Fruit fly (Drosophila melanogaster) whole organism, wandering third instar larva: ENCODE results near the gene Arpc3B.

Experiments
- Abd-B ChIP-seq: fragments of >200 bp; optimal IDR thresholded peaks from 2 replicates; lab custom pipeline; 2017; ENCODE audit warnings: missing biosample characterization, missing genetic modification characterization
- CG32264 ChIP-seq: fragments of 200-800 bp; sonication (Bioruptor generic); optimal IDR thresholded peaks from 2 replicates; lab custom pipeline; 2016; ENCODE audit warnings: missing biosample characterization, missing genetic modification characterization
- CG9705 ChIP-seq: fragments of 200-800 bp; sonication (Bioruptor generic); optimal IDR thresholded peaks from 2 replicates; lab custom pipeline; 2018; ENCODE audit warnings: missing biosample characterization, mild to moderate bottlenecking, missing genetic modification characterization
- CrebA ChIP-seq: fragments of 200-800 bp; sonication (Bioruptor generic); optimal IDR thresholded peaks from 2 replicates; lab custom pipeline; 2016; ENCODE audit warnings: missing biosample characterization, mild to moderate bottlenecking, missing genetic modification characterization, borderline replicate concordance
- Dfd ChIP-seq: fragments of >200 bp; optimal IDR thresholded peaks from 2 replicates; lab custom pipeline; 2017; ENCODE audit warnings: missing biosample characterization, missing genetic modification characterization
- GATAd ChIP-seq: sonication (Bioruptor generic); optimal IDR thresholded peaks from 2 replicates; lab custom pipeline; 2016; ENCODE audit warnings: missing biosample characterization, missing genetic modification characterization
- HLH106 ChIP-seq: fragments of 200-800 bp; optimal IDR thresholded peaks from 3 replicates; lab custom pipeline; 2019; ENCODE audit warnings: missing biosample characterization, mild to moderate bottlenecking, missing genetic modification characterization, moderate library complexity
- Hnf4 ChIP-seq: fragments of 200-800 bp; sonication (Bioruptor generic); optimal IDR thresholded peaks from 2 replicates; lab custom pipeline; 2016; ENCODE audit warnings: missing biosample characterization, mild to moderate bottlenecking, missing genetic modification characterization
- Hr78 ChIP-seq: fragments of >200 bp; optimal IDR thresholded peaks from 2 replicates; lab custom pipeline; 2017; ENCODE audit warnings: missing biosample characterization, missing genetic modification characterization
- Hr83 ChIP-seq: fragments of 200-300 bp; sonication (Bioruptor generic); optimal IDR thresholded peaks from 2 replicates; lab custom pipeline; 2016; ENCODE audit warnings: missing biosample characterization, mild to moderate bottlenecking, missing genetic modification characterization, moderate library complexity; ENCODE audit not compliant: poor library complexity, severe bottlenecking
- Jra ChIP-seq: sonication (Bioruptor generic); optimal IDR thresholded peaks from 2 replicates; lab custom pipeline; 2016; ENCODE audit warnings: missing biosample characterization, missing genetic modification characterization
- Myc ChIP-seq: fragments of >200 bp; optimal IDR thresholded peaks from 2 replicates; lab custom pipeline; 2017
- N ChIP-seq: fragments of >200 bp; optimal IDR thresholded peaks from 2 replicates; lab custom pipeline; 2018; ENCODE audit warnings: missing biosample characterization, missing external identifiers, missing genetic modification characterization
- OdsH ChIP-seq: fragments of 200-800 bp; sonication (Bioruptor generic); optimal IDR thresholded peaks from 2 replicates; lab custom pipeline; 2016; ENCODE audit warnings: missing biosample characterization, mild to moderate bottlenecking, missing genetic modification characterization
- Rel ChIP-seq, 2 experiments: fragments of 200-800 bp; sonication (Bioruptor generic) in 1 of 2; optimal IDR thresholded peaks; 2 replicates in 1 of 2; 3 replicates in 1 of 2; lab custom pipeline; 2016 to 2019; ENCODE audit warnings: mild to moderate bottlenecking in 2 of 2, missing biosample characterization in 2 of 2, missing genetic modification characterization in 2 of 2, moderate library complexity in 1 of 2
- Sp1 ChIP-seq: fragments of 200-800 bp; sonication (Bioruptor generic); optimal IDR thresholded peaks from 3 replicates; lab custom pipeline; 2019; ENCODE audit warnings: missing biosample characterization, mild to moderate bottlenecking, missing genetic modification characterization, moderate library complexity
- Vsx2 ChIP-seq: fragments of 200-300, 225-300 bp; sonication (Bioruptor generic); optimal IDR thresholded peaks from 2 replicates; lab custom pipeline; 2018; ENCODE audit warnings: missing biosample characterization, missing genetic modification characterization; ENCODE audit not compliant: partially characterized antibody
- br ChIP-seq: fragments of 200-800 bp; sonication (Bioruptor generic); optimal IDR thresholded peaks from 2 replicates; lab custom pipeline; 2016; ENCODE audit warnings: missing biosample characterization, missing genetic modification characterization
- brk ChIP-seq: fragments of 200-800 bp; sonication (Bioruptor generic); optimal IDR thresholded peaks from 2 replicates; lab custom pipeline; 2016; ENCODE audit warnings: missing biosample characterization, mild to moderate bottlenecking, missing genetic modification characterization
- dl ChIP-seq, 2 experiments: fragments of 175-275, 200-275 bp in 1 of 2; fragments of 200-275 bp in 1 of 2; sonication (Bioruptor generic); optimal IDR thresholded peaks; lab custom pipeline; 2018; ENCODE audit warnings: mild to moderate bottlenecking in 2 of 2, missing biosample characterization in 2 of 2, missing genetic modification characterization in 2 of 2, moderate library complexity in 2 of 2; ENCODE audit not compliant: partially characterized antibody in 2 of 2, insufficient read depth in 1 of 2
- dmrt93B ChIP-seq: fragments of 200-800 bp; sonication (Bioruptor generic); optimal IDR thresholded peaks from 2 replicates; lab custom pipeline; 2018; ENCODE audit warnings: missing biosample characterization, mild to moderate bottlenecking, missing genetic modification characterization
- dsf ChIP-seq: sonication (Bioruptor generic); optimal IDR thresholded peaks from 2 replicates; lab custom pipeline; 2016; ENCODE audit warnings: missing biosample characterization, missing genetic modification characterization, borderline replicate concordance
- ey ChIP-seq: fragments of 200-800 bp; sonication (Bioruptor generic); optimal IDR thresholded peaks from 2 replicates; lab custom pipeline; 2016; ENCODE audit warnings: missing biosample characterization, missing genetic modification characterization
- foxo ChIP-seq, 2 experiments: fragments of 200-800 bp; sonication (Bioruptor generic); optimal IDR thresholded peaks; 2 replicates in 1 of 2; 3 replicates in 1 of 2; lab custom pipeline; 2016 to 2017; ENCODE audit warnings: missing biosample characterization in 2 of 2, missing genetic modification characterization in 2 of 2
- fru ChIP-seq: fragments of 200-800 bp; sonication (Bioruptor generic); optimal IDR thresholded peaks from 3 replicates; lab custom pipeline; 2016; ENCODE audit warnings: missing biosample characterization, mild to moderate bottlenecking, missing genetic modification characterization
- h ChIP-seq: fragments of 200-800 bp; sonication (Bioruptor generic); optimal IDR thresholded peaks from 3 replicates; lab custom pipeline; 2016; ENCODE audit warnings: missing biosample characterization, mild to moderate bottlenecking, missing genetic modification characterization
- jim ChIP-seq: fragments of 175-275, 200-325 bp; sonication (Bioruptor generic); optimal IDR thresholded peaks from 2 replicates; lab custom pipeline; 2016; ENCODE audit warnings: missing biosample characterization, mild to moderate bottlenecking, missing genetic modification characterization
- lola ChIP-seq: fragments of >200 bp; optimal IDR thresholded peaks from 2 replicates; lab custom pipeline; 2017; ENCODE audit warnings: missing biosample characterization, missing genetic modification characterization
- psq ChIP-seq: fragments of 200-800 bp; sonication (Bioruptor generic); optimal IDR thresholded peaks from 3 replicates; lab custom pipeline; 2017; ENCODE audit warnings: missing biosample characterization, mild to moderate bottlenecking, missing genetic modification characterization, moderate library complexity
- rgr ChIP-seq: fragments of 200-800 bp; sonication (Bioruptor generic); optimal IDR thresholded peaks from 3 replicates; lab custom pipeline; 2016; ENCODE audit warnings: missing biosample characterization, mild to moderate bottlenecking, missing genetic modification characterization
- sage ChIP-seq: fragments of 200-800 bp; sonication (Bioruptor generic); optimal IDR thresholded peaks from 2 replicates; lab custom pipeline; 2016; ENCODE audit warnings: missing biosample characterization, mild to moderate bottlenecking, missing genetic modification characterization
- sv ChIP-seq: fragments of 200-800 bp; sonication (Bioruptor generic); optimal IDR thresholded peaks from 3 replicates; lab custom pipeline; 2016; ENCODE audit warnings: missing biosample characterization, missing genetic modification characterization
- tai ChIP-seq: sonication (Bioruptor generic); optimal IDR thresholded peaks from 2 replicates; lab custom pipeline; 2016; ENCODE audit warnings: missing biosample characterization, missing genetic modification characterization
- usp ChIP-seq: fragments of >200 bp; optimal IDR thresholded peaks from 2 replicates; lab custom pipeline; 2017; ENCODE audit warnings: missing biosample characterization, missing genetic modification characterization
- woc ChIP-seq: sonication (Bioruptor generic); optimal IDR thresholded peaks from 2 replicates; lab custom pipeline; 2016; ENCODE audit warnings: missing biosample characterization, mild to moderate bottlenecking, missing genetic modification characterization

The Arpc3B gene

dm6 chrX:17107401-17107916, 1.8 kb upstream of the Arpc3B start, which contains the start of gene CG5004:
CG5004 (plus strand) TSS chrX:17107582.
- no peak for TF ChIP-seq h (GFP tag; lab: Kevin White, UChicago)
- TF ChIP-seq brk: peak; percentile 12
- TF ChIP-seq sv (GFP tag; lab: Kevin White, UChicago): no peak
- TF ChIP-seq fru (GFP tag; lab: Kevin White, UChicago): peak; percentile 8
- no peak for TF ChIP-seq Myc (lab: Kevin White, UChicago)
- TF ChIP-seq Hnf4: no peak
- peak; percentile 6 for TF ChIP-seq rgr (GFP tag; lab: Kevin White, UChicago)
- peak; percentile 11 for TF ChIP-seq Jra (GFP tag; lab: Kevin White, UChicago)
- no peak for TF ChIP-seq CG32264 (GFP tag; lab: Kevin White, UChicago)
- no peak for TF ChIP-seq dmrt93B (GFP tag; lab: Kevin White, UChicago)
- no peak for TF ChIP-seq br (GFP tag; lab: Kevin White, UChicago)
- TF ChIP-seq OdsH (GFP tag; lab: Kevin White, UChicago): peak; percentile 27
- peak; percentile 25 for TF ChIP-seq Sp1
- TF ChIP-seq Abd-B: no peak

dm6 chrX:17106153-17106700, 575 bp upstream of the Arpc3B start:
- TF ChIP-seq usp (GFP tag; lab: Kevin White, UChicago): no peak
- no peak for TF ChIP-seq br (GFP tag; lab: Kevin White, UChicago)
- no peak for TF ChIP-seq GATAd (GFP tag; lab: Kevin White, UChicago)
- no peak for TF ChIP-seq Rel (GFP tag; optimal IDR thresholded peaks at IDR 0.05; lab: Kevin White, UChicago)
- no peak for TF ChIP-seq Rel (tag; optimal IDR thresholded peaks at IDR 0.05; lab: Kevin White, UChicago)
- no peak for TF ChIP-seq N
- TF ChIP-seq dl (GFP tag; optimal IDR thresholded peaks at IDR 0.05; lab: Kevin White, UChicago; ENCODE audit: insufficient read depth in 1 of 2, partially characterized antibody in 2 of 2): no peak
- no peak for TF ChIP-seq CG32264 (GFP tag; lab: Kevin White, UChicago)
- TF ChIP-seq tai: no peak
- TF ChIP-seq Dfd (GFP tag; lab: Kevin White, UChicago): no peak
- TF ChIP-seq woc: no peak
- TF ChIP-seq HLH106: no peak
- TF ChIP-seq foxo (GFP tag; optimal IDR thresholded peaks at IDR 0.05; lab: Kevin White, UChicago): no peak
- no peak for TF ChIP-seq Sp1
- no peak for TF ChIP-seq fru (GFP tag; lab: Kevin White, UChicago)
- no peak for TF ChIP-seq Hr78 (GFP tag; lab: Kevin White, UChicago)
- TF ChIP-seq, all 38 proteins: peak for 0

DNA sequence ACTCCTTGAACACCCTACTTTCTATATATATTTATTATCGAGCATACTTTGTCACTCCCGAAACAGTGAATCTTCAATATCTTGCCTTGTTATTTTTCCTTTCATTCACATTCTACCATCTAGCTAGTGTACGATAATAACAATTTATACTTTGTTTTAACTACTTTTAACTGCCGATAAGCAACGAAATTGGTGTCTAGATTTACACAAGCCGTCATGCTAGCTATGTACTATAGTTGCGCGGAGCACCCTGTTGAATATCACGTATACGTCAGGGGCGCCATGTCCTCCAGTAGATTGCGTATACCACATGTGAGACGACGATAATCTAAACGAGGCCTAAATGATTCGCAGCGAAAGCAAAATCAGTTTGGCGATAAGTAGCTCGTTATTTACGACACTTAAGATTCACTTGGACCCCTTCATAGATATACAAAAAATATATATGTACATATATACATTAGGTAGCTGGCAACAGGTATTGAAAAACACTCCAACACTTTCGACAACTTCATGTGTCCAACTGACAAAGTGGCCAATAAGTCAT, 11.7 kb downstream of the Arpc3B start:
- TF ChIP-seq Vsx2 (GFP tag; lab: Kevin White, UChicago): no peak
- no peak for TF ChIP-seq HLH106
- TF ChIP-seq lola (GFP tag; lab: Kevin White, UChicago): no peak
- no peak for TF ChIP-seq sv (GFP tag; lab: Kevin White, UChicago)
- no peak for TF ChIP-seq dsf
- TF ChIP-seq foxo (GFP tag; optimal IDR thresholded peaks at IDR 0.05; lab: Kevin White, UChicago): no peak
- TF ChIP-seq Hr83 (GFP tag; lab: Kevin White, UChicago): no peak
- no peak for TF ChIP-seq Dfd (GFP tag; lab: Kevin White, UChicago)
- no peak for TF ChIP-seq woc
- no peak for TF ChIP-seq CG32264 (GFP tag; lab: Kevin White, UChicago)
- TF ChIP-seq CG9705 (GFP tag; lab: Kevin White, UChicago): no peak
- no peak for TF ChIP-seq fru (GFP tag; lab: Kevin White, UChicago)
- no peak for TF ChIP-seq jim
- TF ChIP-seq Jra (GFP tag; lab: Kevin White, UChicago): no peak
- TF ChIP-seq, all 38 proteins: peak for 0

dm6 chrX:17093431-17093830, 12.2 kb downstream of the Arpc3B start:
- TF ChIP-seq CrebA (GFP tag; lab: Kevin White, UChicago) (no peak), Hr78 (GFP tag; lab: Kevin White, UChicago) (no peak), rgr (GFP tag; lab: Kevin White, UChicago) (no peak), ey (GFP tag; lab: Kevin White, UChicago) (no peak), N (no peak), sv (GFP tag; lab: Kevin White, UChicago) (no peak), GATAd (GFP tag; lab: Kevin White, UChicago) (no peak), Dfd (GFP tag; lab: Kevin White, UChicago) (no peak), psq (GFP tag; lab: Kevin White, UChicago) (no peak), usp (GFP tag; lab: Kevin White, UChicago) (no peak), sage (GFP tag; lab: Kevin White, UChicago) (no peak), Jra (GFP tag; lab: Kevin White, UChicago) (no peak), woc (no peak), Sp1 (no peak), tai (no peak), CG32264 (GFP tag; lab: Kevin White, UChicago) (no peak)
